Worm (Caenorhabditis elegans) whole organism, late embryonic: Measurements from ENCODE around the gene aagr-3.

Experiments
- F13H6.1 ChIP-seq: sonication (generic microtip); optimal IDR thresholded peaks from 2 replicates; lab custom pipeline; 2016; ENCODE audit warnings: missing genetic modification characterization, missing compliant biosample characterization
- dmd-4 ChIP-seq: sonication (generic microtip); optimal IDR thresholded peaks from 2 replicates; lab custom pipeline; 2016; ENCODE audit warnings: borderline replicate concordance, missing genetic modification characterization, missing compliant biosample characterization
- dve-1 ChIP-seq: sonication (generic microtip); optimal IDR thresholded peaks from 2 replicates; lab custom pipeline; 2017; ENCODE audit warnings: antibody characterized with exemption, mild to moderate bottlenecking, missing genetic modification characterization, missing compliant biosample characterization
- eyg-1 ChIP-seq: sonication (generic microtip); optimal IDR thresholded peaks from 2 replicates; lab custom pipeline; 2016; ENCODE audit warnings: missing genotype, missing genetic modification characterization, missing compliant biosample characterization
- fkh-6 ChIP-seq: sonication (generic microtip); optimal IDR thresholded peaks from 2 replicates; lab custom pipeline; 2016; ENCODE audit warnings: missing genetic modification characterization, missing compliant biosample characterization
- madf-2 ChIP-seq: sonication (generic microtip); optimal IDR thresholded peaks from 2 replicates; lab custom pipeline; 2017; ENCODE audit warnings: missing genetic modification characterization, missing compliant biosample characterization
- pha-4 ChIP-seq: fragments of 150-350 bp; optimal IDR thresholded peaks from 2 replicates; lab custom pipeline; 2018; ENCODE audit warnings: missing biosample characterization, missing genetic modification reagents, missing genetic modification characterization
- sox-4 ChIP-seq: sonication (generic microtip); optimal IDR thresholded peaks from 2 replicates; lab custom pipeline; 2017; ENCODE audit warnings: mild to moderate bottlenecking, missing genetic modification characterization, inconsistent platforms, missing compliant biosample characterization

DNA sequence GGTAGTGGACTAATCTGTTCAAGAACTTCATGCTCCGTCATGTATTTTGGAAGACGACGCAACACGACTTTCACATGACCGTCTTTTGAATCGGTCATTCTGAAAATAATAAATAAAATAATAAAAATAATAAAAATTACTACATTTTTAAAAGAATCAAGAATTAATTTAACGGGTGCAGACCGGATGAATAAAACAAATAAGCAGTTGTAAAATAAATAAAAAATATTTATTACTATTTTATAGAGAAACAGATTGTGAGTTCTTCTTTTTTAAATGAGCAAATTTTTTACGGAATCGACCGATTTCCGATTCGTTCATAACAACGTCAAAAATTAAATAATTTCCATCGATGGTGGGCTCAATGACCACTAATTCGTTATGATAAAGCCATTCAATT lies 48.3 kb upstream of the aagr-3 start, which contains the start of gene smg-4:
- no peak for TF ChIP-seq dve-1 (tag; lab: Kevin White, UChicago)
- TF ChIP-seq dmd-4 (tag; lab: Kevin White, UChicago) = no peak
- no peak for TF ChIP-seq sox-4 (tag; lab: Kevin White, UChicago)
- no peak for TF ChIP-seq madf-2 (tag; lab: Kevin White, UChicago)
- no peak for TF ChIP-seq fkh-6 (tag; lab: Kevin White, UChicago)
- TF ChIP-seq F13H6.1 (tag; lab: Kevin White, UChicago) = no peak
- TF ChIP-seq eyg-1 (tag; lab: Kevin White, UChicago) = no peak
- TF ChIP-seq pha-4 (tag; lab: Kevin White, UChicago) = no peak
